Worm (Caenorhabditis elegans): ENCODE results near the gene set-11.

- no peak for TF ChIP-seq rnt-1 (tag; optimal IDR thresholded peaks at IDR 0.05)
- TF ChIP-seq gmeb-2 (tag; optimal IDR thresholded peaks at IDR 0.05), result no peak
- TF ChIP-seq dve-1 (tag; optimal IDR thresholded peaks at IDR 0.05), result no peak
- no peak for TF ChIP-seq pha-4 (tag; optimal IDR thresholded peaks at IDR 0.05)
- TF ChIP-seq che-1 (tag; optimal IDR thresholded peaks at IDR 0.05), result no peak
- TF ChIP-seq ama-1 (optimal IDR thresholded peaks at IDR 0.05), result no peak
- no peak for TF ChIP-seq F13H6.1 (tag; optimal IDR thresholded peaks at IDR 0.05)
- TF ChIP-seq dmd-4 (tag; optimal IDR thresholded peaks at IDR 0.05; ENCODE audit: borderline replicate concordance), result no peak
- TF ChIP-seq ceh-2 (tag; optimal IDR thresholded peaks at IDR 0.05), result no peak
- no peak for TF ChIP-seq Y22D7AL.16 (tag; optimal IDR thresholded peaks at IDR 0.05)
- no peak for TF ChIP-seq fkh-10 (GFP tag; optimal IDR thresholded peaks at IDR 0.05)
- TF ChIP-seq pat-9 (tag; optimal IDR thresholded peaks at IDR 0.05), result no peak
Observed at ce11 chrII:2736156-2736728, 43.9 kb upstream of the set-11 start, which contains the start of gene T05A8.8.
